Fruit fly (Drosophila melanogaster) whole organism, embryonic: ENCODE results near the gene mxc.

ENCODE experiments used
- B-H1 ChIP-seq: fragments of 200-800 bp; sonication (Bioruptor generic); IDR thresholded peaks from 3 replicates; pipeline ENCODE4 v1.3.6; 2022; ENCODE audit warnings: missing biosample characterization, missing genetic modification characterization
- Bteb2 ChIP-seq: fragments of 200-800 bp; sonication (Bioruptor generic); optimal IDR thresholded peaks from 2 replicates; lab custom pipeline; 2016; ENCODE audit warnings: missing biosample characterization, missing genetic modification characterization
- CG10147 ChIP-seq: fragments of 200-800 bp; sonication (Bioruptor generic); optimal IDR thresholded peaks from 2 replicates; lab custom pipeline; 2019; ENCODE audit warnings: missing biosample characterization, mild to moderate bottlenecking, missing genetic modification characterization, moderate library complexity
- CG10267 ChIP-seq: fragments of 200-800 bp; sonication (Bioruptor generic); optimal IDR thresholded peaks from 2 replicates; lab custom pipeline; 2018; ENCODE audit warnings: missing biosample characterization, mild to moderate bottlenecking, missing genetic modification characterization, moderate library complexity
- CG10959 ChIP-seq: fragments of 200-800 bp; sonication (Bioruptor generic); IDR thresholded peaks from 2 replicates; pipeline ENCODE4 v1.3.6; 2022; ENCODE audit warnings: missing biosample characterization, missing genetic modification characterization
- CG12391 ChIP-seq: fragments of 200-800 bp; sonication (Bioruptor generic); optimal IDR thresholded peaks from 3 replicates; lab custom pipeline; 2018; ENCODE audit warnings: missing biosample characterization, mild to moderate bottlenecking, missing genetic modification characterization, moderate library complexity
- CG12769 ChIP-seq: fragments of 200-800 bp; sonication (Bioruptor generic); optimal IDR thresholded peaks from 2 replicates; lab custom pipeline; 2019; ENCODE audit warnings: missing biosample characterization, mild to moderate bottlenecking, missing genetic modification characterization, moderate library complexity
- CG13894 ChIP-seq: fragments of 200-800 bp; sonication (Bioruptor generic); optimal IDR thresholded peaks from 3 replicates; lab custom pipeline; 2018; ENCODE audit warnings: missing biosample characterization, mild to moderate bottlenecking, missing genetic modification characterization, moderate library complexity
- CG14667 ChIP-seq: fragments of 200-800 bp; sonication (Bioruptor generic); IDR thresholded peaks from 2 replicates; pipeline ENCODE4 v1.3.6; 2022; ENCODE audit warnings: missing biosample characterization, missing genetic modification characterization
- CG1792 ChIP-seq: fragments of 200-800 bp; sonication (Bioruptor generic); optimal IDR thresholded peaks from 2 replicates; lab custom pipeline; 2016; ENCODE audit warnings: missing biosample characterization, missing genetic modification characterization
- CG18262 ChIP-seq: fragments of 200-800 bp; optimal IDR thresholded peaks from 3 replicates; lab custom pipeline; 2019; ENCODE audit warnings: missing biosample characterization, mild to moderate bottlenecking, missing genetic modification characterization, moderate library complexity
- CG2199 ChIP-seq: fragments of 200-800 bp; sonication (Bioruptor generic); IDR thresholded peaks from 3 replicates; pipeline ENCODE4 v1.3.6; 2022; ENCODE audit warnings: missing biosample characterization, missing genetic modification characterization
- CG30431 ChIP-seq: fragments of 200-800 bp; sonication (Bioruptor generic); optimal IDR thresholded peaks from 2 replicates; lab custom pipeline; 2017; ENCODE audit warnings: missing biosample characterization, missing genetic modification characterization
- CG34376 ChIP-seq: fragments of 200-800 bp; sonication (Bioruptor generic); optimal IDR thresholded peaks from 2 replicates; lab custom pipeline; 2018; ENCODE audit warnings: missing biosample characterization, mild to moderate bottlenecking, missing genetic modification characterization
- CG4282 ChIP-seq: fragments of 200-800 bp; sonication (Bioruptor generic); optimal IDR thresholded peaks from 2 replicates; lab custom pipeline; 2016; ENCODE audit warnings: missing biosample characterization, missing genetic modification characterization
- CG6765 ChIP-seq: fragments of 200-800 bp; sonication (Bioruptor generic); optimal IDR thresholded peaks from 3 replicates; lab custom pipeline; 2017; ENCODE audit warnings: missing biosample characterization, mild to moderate bottlenecking, missing genetic modification characterization
- CG6813 ChIP-seq: fragments of 200-800 bp; sonication (Bioruptor generic); optimal IDR thresholded peaks from 2 replicates; lab custom pipeline; 2017; ENCODE audit warnings: missing biosample characterization, missing genetic modification characterization, mild to moderate bottlenecking, moderate library complexity, missing genetic modification reagents
- CG7963 ChIP-seq: fragments of 200-800 bp; sonication (Bioruptor generic); IDR thresholded peaks from 3 replicates; pipeline ENCODE4 v1.3.6; 2022; ENCODE audit warnings: missing biosample characterization, missing genetic modification characterization; ENCODE audit not compliant: partially characterized antibody
- CG8478 ChIP-seq: fragments of >200 bp; optimal IDR thresholded peaks from 2 replicates; lab custom pipeline; 2018
- CG9932 ChIP-seq: fragments of 200-800 bp; sonication (Bioruptor generic); IDR thresholded peaks from 2 replicates; pipeline ENCODE4 v1.3.6; 2022; ENCODE audit warnings: missing biosample characterization, missing genetic modification characterization
- D19A ChIP-seq: fragments of 200-800 bp; optimal IDR thresholded peaks from 3 replicates; lab custom pipeline; 2019; ENCODE audit warnings: missing biosample characterization, mild to moderate bottlenecking, missing genetic modification characterization, moderate library complexity
- E2f1 ChIP-seq: fragments of 200-800 bp; sonication (Bioruptor generic); IDR thresholded peaks from 2 replicates; pipeline ENCODE4 v1.3.6; 2022; ENCODE audit warnings: missing biosample characterization, missing genetic modification characterization
- E2f2 ChIP-seq: fragments of 200-800 bp; sonication (Bioruptor generic); IDR thresholded peaks from 2 replicates; pipeline ENCODE4 v1.3.6; 2022; ENCODE audit warnings: missing biosample characterization, missing genetic modification characterization
- HLHmδ ChIP-seq: fragments of 200-800 bp; sonication (Bioruptor generic); optimal IDR thresholded peaks from 2 replicates; lab custom pipeline; 2018; ENCODE audit warnings: missing biosample characterization, mild to moderate bottlenecking, missing genetic modification characterization, moderate library complexity
- HmgD ChIP-seq: fragments of 200-800 bp; sonication (Bioruptor generic); optimal IDR thresholded peaks from 3 replicates; lab custom pipeline; 2016; ENCODE audit warnings: missing biosample characterization, missing genetic modification characterization
- Hmx ChIP-seq: fragments of 200-800 bp; sonication (Bioruptor generic); optimal IDR thresholded peaks from 2 replicates; lab custom pipeline; 2016; ENCODE audit warnings: missing biosample characterization, missing genetic modification characterization
- Lim3 ChIP-seq: fragments of 200-800 bp; sonication (Bioruptor generic); IDR thresholded peaks from 2 replicates; pipeline ENCODE4 v1.3.6; 2022; ENCODE audit warnings: missing biosample characterization, missing genetic modification characterization
- Oaz ChIP-seq: fragments of 200-800 bp; sonication (Bioruptor generic); IDR thresholded peaks from 2 replicates; pipeline ENCODE4 v1.3.6; 2022; ENCODE audit warnings: missing biosample characterization, missing genetic modification characterization
- Pdp1 ChIP-seq, 2 experiments: fragments of 200-800 bp; sonication (Bioruptor generic); optimal IDR thresholded peaks; 3 replicates each; lab custom pipeline; 2016; ENCODE audit warnings: missing biosample characterization in 2 of 2, missing genetic modification characterization in 2 of 2, mild to moderate bottlenecking in 1 of 2, moderate library complexity in 1 of 2
- Sin3A ChIP-seq: fragments of >200 bp; optimal IDR thresholded peaks from 2 replicates; lab custom pipeline; 2018
- Six4 ChIP-seq: fragments of 200-800 bp; sonication (Bioruptor generic); optimal IDR thresholded peaks from 2 replicates; lab custom pipeline; 2016; ENCODE audit warnings: missing biosample characterization, missing genetic modification characterization
- Xbp1 ChIP-seq: fragments of 200-800 bp; sonication (Bioruptor generic); optimal IDR thresholded peaks from 3 replicates; lab custom pipeline; 2016; ENCODE audit warnings: missing biosample characterization, mild to moderate bottlenecking, missing genetic modification characterization
- YL-1 ChIP-seq: fragments of 200-800 bp; sonication (Bioruptor generic); optimal IDR thresholded peaks from 3 replicates; lab custom pipeline; 2017; ENCODE audit warnings: missing biosample characterization, mild to moderate bottlenecking, missing genetic modification characterization
- amos ChIP-seq: fragments of 200-800 bp; sonication (Bioruptor generic); IDR thresholded peaks from 2 replicates; pipeline ENCODE4 v1.3.6; 2022; ENCODE audit warnings: missing biosample characterization, missing genetic modification characterization; ENCODE audit not compliant: partially characterized antibody
- ap ChIP-seq: fragments of 200-800 bp; sonication (Bioruptor generic); IDR thresholded peaks from 2 replicates; pipeline ENCODE4 v1.3.6; 2022; ENCODE audit warnings: missing biosample characterization, missing genetic modification characterization
- bsh ChIP-seq, 2 experiments: fragments of 200-800 bp; sonication (Bioruptor generic); optimal IDR thresholded peaks; 2 replicates each; lab custom pipeline; 2017 to 2018; ENCODE audit warnings: mild to moderate bottlenecking in 2 of 2, missing biosample characterization in 2 of 2, missing genetic modification characterization in 2 of 2, moderate library complexity in 1 of 2
- btn ChIP-seq: fragments of 200-800 bp; sonication (Bioruptor generic); optimal IDR thresholded peaks from 2 replicates; lab custom pipeline; 2016; ENCODE audit warnings: missing biosample characterization, missing genetic modification characterization
- disco-r ChIP-seq: fragments of 200-800 bp; sonication (Bioruptor generic); optimal IDR thresholded peaks from 2 replicates; lab custom pipeline; 2016; ENCODE audit warnings: missing biosample characterization, missing genetic modification characterization
- dpn ChIP-seq, 2 experiments: fragments of 200-800 bp; sonication (Bioruptor generic); optimal IDR thresholded peaks; 3 replicates each; lab custom pipeline; 2016; ENCODE audit warnings: missing biosample characterization in 2 of 2, missing genetic modification characterization in 2 of 2
- en ChIP-seq: fragments of 200-800 bp; sonication (Bioruptor generic); optimal IDR thresholded peaks from 2 replicates; lab custom pipeline; 2016; ENCODE audit warnings: missing biosample characterization, missing genetic modification characterization
- fd96Cb ChIP-seq: fragments of 200-800 bp; sonication (Bioruptor generic); optimal IDR thresholded peaks from 2 replicates; lab custom pipeline; 2018; ENCODE audit warnings: missing biosample characterization, mild to moderate bottlenecking, missing genetic modification characterization, moderate library complexity
- gcm ChIP-seq: fragments of 200-800 bp; sonication (Bioruptor generic); optimal IDR thresholded peaks from 2 replicates; lab custom pipeline; 2019; ENCODE audit warnings: missing biosample characterization, mild to moderate bottlenecking, missing genetic modification characterization, moderate library complexity
- jigr1 ChIP-seq: fragments of 200-800 bp; sonication (Bioruptor generic); IDR thresholded peaks from 3 replicates; pipeline ENCODE4 v1.3.6; 2022; ENCODE audit warnings: missing biosample characterization, missing genetic modification characterization
- kay ChIP-seq: fragments of 200-800 bp; sonication (Bioruptor generic); optimal IDR thresholded peaks from 2 replicates; lab custom pipeline; 2016; ENCODE audit warnings: missing biosample characterization, missing genetic modification characterization
- nerfin-1 ChIP-seq: fragments of 200-800 bp; sonication (Bioruptor generic); optimal IDR thresholded peaks from 3 replicates; lab custom pipeline; 2019; ENCODE audit warnings: missing biosample characterization, mild to moderate bottlenecking, missing genetic modification characterization, moderate library complexity
- org-1 ChIP-seq: fragments of 200-800 bp; sonication (Bioruptor generic); optimal IDR thresholded peaks from 2 replicates; lab custom pipeline; 2017; ENCODE audit warnings: missing biosample characterization, missing genetic modification characterization
- pita ChIP-seq: fragments of 200-800 bp; sonication (Bioruptor generic); optimal IDR thresholded peaks from 2 replicates; lab custom pipeline; 2017; ENCODE audit warnings: missing biosample characterization, mild to moderate bottlenecking, missing genetic modification characterization
- prd ChIP-seq, 3 experiments: fragments of >200 bp in 2 of 3; fragments of 200-800 bp in 1 of 3; sonication (Bioruptor generic) in 1 of 3; optimal IDR thresholded peaks in 2 of 3; IDR thresholded peaks in 1 of 3; 2 replicates in 2 of 3; 3 replicates in 1 of 3; pipeline versions ENCODE4 v1.3.6 to Lab custom; 2017 to 2022; ENCODE audit warnings: missing biosample characterization in 1 of 3, missing genetic modification characterization in 1 of 3
- slou ChIP-seq: fragments of 200-800 bp; sonication (Bioruptor generic); optimal IDR thresholded peaks from 3 replicates; lab custom pipeline; 2016; ENCODE audit warnings: missing biosample characterization, missing genetic modification characterization
- sob ChIP-seq: fragments of 200-800 bp; sonication (Bioruptor generic); IDR thresholded peaks from 2 replicates; pipeline ENCODE4 v1.3.6; 2022; ENCODE audit warnings: missing biosample characterization, missing genetic modification characterization
- stc ChIP-seq: fragments of 200-800 bp; sonication (Bioruptor generic); IDR thresholded peaks from 2 replicates; pipeline ENCODE4 v1.3.6; 2022; ENCODE audit warnings: missing biosample characterization, missing genetic modification characterization
- zfh1 ChIP-seq: fragments of 200-800 bp; sonication (Bioruptor generic); IDR thresholded peaks from 3 replicates; pipeline ENCODE4 v1.3.6; 2022; ENCODE audit warnings: missing biosample characterization, missing genetic modification characterization

mxc gene

dm6 chrX:9193604-9194003, 49.7 kb downstream of the mxc start, which contains the start of gene CG12106 (continued):
- TF ChIP-seq kay (GFP tag; lab: Kevin White, UChicago): no peak
- no peak for TF ChIP-seq CG30431 (GFP tag; lab: Kevin White, UChicago)
- TF ChIP-seq btn (GFP tag; lab: Kevin White, UChicago): no peak
- no peak for TF ChIP-seq CG4282
- TF ChIP-seq CG6765 (GFP tag; lab: Kevin White, UChicago): no peak
- TF ChIP-seq Hmx (GFP tag; lab: Kevin White, UChicago): no peak
- TF ChIP-seq stc (GFP tag; lab: Robert Waterston, UW): no peak
- TF ChIP-seq Bteb2 (GFP tag; lab: Kevin White, UChicago): no peak
- TF ChIP-seq en: no peak
- peak; percentile 49 for TF ChIP-seq Xbp1 (GFP tag; lab: Kevin White, UChicago)
- peak; percentile 36 for TF ChIP-seq CG18262 (tag; lab: Kevin White, UChicago)
- no peak for TF ChIP-seq CG1792 (GFP tag; lab: Kevin White, UChicago)
- TF ChIP-seq Pdp1 (GFP tag; optimal IDR thresholded peaks at IDR 0.05; lab: Kevin White, UChicago): peak in 1 of 2 experiments; percentile 20
- no peak for TF ChIP-seq pita
- TF ChIP-seq org-1: no peak
- TF ChIP-seq dpn (GFP tag; optimal IDR thresholded peaks at IDR 0.05; lab: Kevin White, UChicago): peak; percentile 37 to 45
- TF ChIP-seq prd (optimal IDR thresholded peaks at IDR 0.05; lab: Kevin White, UChicago): no peak
- TF ChIP-seq prd (GFP tag; IDR thresholded peaks at IDR 0.05; lab: Robert Waterston, UW): peak; percentile 67
- TF ChIP-seq CG10267: peak; percentile 14
- no peak for TF ChIP-seq Sin3A (lab: Kevin White, UChicago)
- peak; percentile 5 for TF ChIP-seq nerfin-1 (tag; lab: Kevin White, UChicago)
- peak in 1 of 2 experiments; percentile 46 for TF ChIP-seq bsh (GFP tag; optimal IDR thresholded peaks at IDR 0.05; lab: Kevin White, UChicago)
- no peak for TF ChIP-seq CG10959 (GFP tag; lab: Robert Waterston, UW)
- TF ChIP-seq CG13894: no peak
- no peak for TF ChIP-seq CG2199 (GFP tag; lab: Robert Waterston, UW)
- no peak for TF ChIP-seq CG8478
- no peak for TF ChIP-seq CG6813 (GFP tag; lab: Kevin White, UChicago)
- TF ChIP-seq Lim3 (GFP tag; lab: Robert Waterston, UW): no peak
- TF ChIP-seq Six4 (GFP tag; lab: Kevin White, UChicago): no peak
- TF ChIP-seq slou: no peak
- no peak for TF ChIP-seq CG14667 (GFP tag; lab: Robert Waterston, UW)
- peak; percentile 42; the same call in 1 of the 2 replicates for TF ChIP-seq Oaz
- TF ChIP-seq D19A (tag; lab: Kevin White, UChicago): no peak
- TF ChIP-seq CG9932 (GFP tag; lab: Robert Waterston, UW): no peak; the same call in none of the 2 replicates
- no peak for TF ChIP-seq CG12769
- TF ChIP-seq amos (GFP tag; lab: Robert Waterston, UW): no peak
- TF ChIP-seq HmgD (GFP tag; lab: Kevin White, UChicago): no peak
- no peak for TF ChIP-seq jigr1 (GFP tag; lab: Robert Waterston, UW)
- no peak for TF ChIP-seq HLHmδ (GFP tag; lab: Kevin White, UChicago)
- TF ChIP-seq B-H1 (GFP tag; lab: Robert Waterston, UW): 0 out of 3 replicates have a peak, but pooled peaks have one; percentile 20
- TF ChIP-seq CG7963: no peak
- peak; percentile 37 for TF ChIP-seq fd96Cb (tag; lab: Kevin White, UChicago)
- TF ChIP-seq CG12391: peak; percentile 47
- no peak for TF ChIP-seq disco-r (GFP tag; lab: Kevin White, UChicago)
- peak; percentile 40 for TF ChIP-seq E2f1 (GFP tag; lab: Robert Waterston, UW)
- TF ChIP-seq YL-1: no peak
- 0 out of 2 replicates have a peak, but pooled peaks have one; percentile 13 for TF ChIP-seq sob (GFP tag; lab: Robert Waterston, UW)
- peak; percentile 25 for TF ChIP-seq CG34376 (GFP tag; lab: Kevin White, UChicago)
- no peak for TF ChIP-seq gcm (GFP tag; lab: Kevin White, UChicago)
- peak; percentile 37 for TF ChIP-seq CG10147 (GFP tag; lab: Kevin White, UChicago)
- TF ChIP-seq ap (GFP tag; lab: Robert Waterston, UW): no peak
- TF ChIP-seq zfh1: no peak
- TF ChIP-seq E2f2 (GFP tag; lab: Robert Waterston, UW): peak; percentile 35; the same call in 1 of the 2 replicates
